Fruit fly (Drosophila melanogaster) whole organism, embryonic: Measurements from ENCODE around the gene FoxL1.

Source experiments
- Ada2b ChIP-seq: fragments of 200-800 bp; sonication (Bioruptor generic); IDR thresholded peaks from 2 replicates; pipeline ENCODE4 v1.3.6; 2022; ENCODE audit warnings: missing biosample characterization, missing genetic modification characterization
- Adf1 ChIP-seq: fragments of 200-800 bp; sonication (Bioruptor generic); IDR thresholded peaks from 2 replicates; pipeline ENCODE4 v1.3.6; 2022; ENCODE audit warnings: missing biosample characterization, missing genetic modification characterization
- Awh ChIP-seq: fragments of 200-800 bp; sonication (Bioruptor generic); IDR thresholded peaks from 2 replicates; pipeline ENCODE4, ENCODE4 v1.3.6; 2022; ENCODE audit warnings: missing biosample characterization, missing genetic modification characterization
- CG10431 ChIP-seq: fragments of 200-800 bp; sonication (Bioruptor generic); optimal IDR thresholded peaks from 3 replicates; lab custom pipeline; 2018; ENCODE audit warnings: missing biosample characterization, mild to moderate bottlenecking, missing genetic modification characterization
- CG10462 ChIP-seq: fragments of 200-800 bp; sonication (Bioruptor generic); optimal IDR thresholded peaks from 2 replicates; lab custom pipeline; 2016; ENCODE audit warnings: missing biosample characterization, missing genetic modification characterization
- CG11247 ChIP-seq: fragments of 200-800 bp; sonication (Bioruptor generic); IDR thresholded peaks from 2 replicates; pipeline ENCODE4 v1.3.6; 2022; ENCODE audit warnings: missing biosample characterization, missing genetic modification characterization
- CG11504 ChIP-seq: fragments of 200-800 bp; sonication (Bioruptor generic); optimal IDR thresholded peaks from 3 replicates; lab custom pipeline; 2019; ENCODE audit warnings: missing biosample characterization, mild to moderate bottlenecking, missing genetic modification characterization, moderate library complexity
- CG11696 ChIP-seq: fragments of 200-800 bp; sonication (Bioruptor generic); IDR thresholded peaks from 2 replicates; pipeline ENCODE4 v1.3.6; 2022; ENCODE audit warnings: missing biosample characterization, missing genetic modification characterization
- CG14014 ChIP-seq: fragments of 200-800 bp; sonication (Bioruptor generic); IDR thresholded peaks from 2 replicates; pipeline ENCODE4 v1.3.6; 2022; ENCODE audit warnings: missing biosample characterization, missing genetic modification characterization
- CG14667 ChIP-seq: fragments of 200-800 bp; sonication (Bioruptor generic); IDR thresholded peaks from 2 replicates; pipeline ENCODE4 v1.3.6; 2022; ENCODE audit warnings: missing biosample characterization, missing genetic modification characterization
- CG15269 ChIP-seq: fragments of 200-800 bp; sonication (Bioruptor generic); optimal IDR thresholded peaks from 2 replicates; lab custom pipeline; 2018; ENCODE audit warnings: missing biosample characterization, mild to moderate bottlenecking, missing genetic modification characterization, moderate library complexity
- CG2875 ChIP-seq: fragments of 200-800 bp; sonication (Bioruptor generic); optimal IDR thresholded peaks from 2 replicates; lab custom pipeline; 2017; ENCODE audit warnings: missing biosample characterization, mild to moderate bottlenecking, missing genetic modification characterization, missing genetic modification reagents
- CG34376 ChIP-seq: fragments of 200-800 bp; sonication (Bioruptor generic); optimal IDR thresholded peaks from 2 replicates; lab custom pipeline; 2018; ENCODE audit warnings: missing biosample characterization, mild to moderate bottlenecking, missing genetic modification characterization
- CG3726 ChIP-seq: fragments of 200-800 bp; sonication (Bioruptor generic); IDR thresholded peaks from 3 replicates; pipeline ENCODE4, ENCODE4 v1.3.6; 2022; ENCODE audit warnings: missing biosample characterization, missing genetic modification characterization
- CG3838 ChIP-seq: fragments of 200-800 bp; sonication (Bioruptor generic); optimal IDR thresholded peaks from 3 replicates; lab custom pipeline; 2016; ENCODE audit warnings: missing biosample characterization, missing genetic modification characterization
- CG4424 ChIP-seq: fragments of 200-800 bp; sonication (Bioruptor generic); optimal IDR thresholded peaks from 3 replicates; lab custom pipeline; 2016; ENCODE audit warnings: missing biosample characterization, missing genetic modification characterization
- CG6654 ChIP-seq: fragments of 200-800 bp; sonication (Bioruptor generic); optimal IDR thresholded peaks from 2 replicates; lab custom pipeline; 2017; ENCODE audit warnings: missing biosample characterization, mild to moderate bottlenecking, missing genetic modification characterization
- CG6854 ChIP-seq: fragments of 200-800 bp; sonication (Bioruptor generic); optimal IDR thresholded peaks from 3 replicates; lab custom pipeline; 2017; ENCODE audit warnings: missing biosample characterization, mild to moderate bottlenecking, missing genetic modification characterization
- CG8924 ChIP-seq: fragments of 200-800 bp; optimal IDR thresholded peaks from 3 replicates; lab custom pipeline; 2019; ENCODE audit warnings: missing biosample characterization, mild to moderate bottlenecking, missing genetic modification characterization, moderate library complexity
- CG8944 ChIP-seq: fragments of 200-800 bp; sonication (Bioruptor generic); optimal IDR thresholded peaks from 3 replicates; lab custom pipeline; 2016; ENCODE audit warnings: missing biosample characterization, missing genetic modification characterization
- CG9609 ChIP-seq: fragments of 200-800 bp; sonication (Bioruptor generic); optimal IDR thresholded peaks from 3 replicates; lab custom pipeline; 2016; ENCODE audit warnings: missing biosample characterization, missing genetic modification characterization
- D19B ChIP-seq: fragments of 200-800 bp; sonication (Bioruptor generic); optimal IDR thresholded peaks from 2 replicates; lab custom pipeline; 2017; ENCODE audit warnings: missing biosample characterization, mild to moderate bottlenecking, missing genetic modification characterization
- Deaf1 ChIP-seq: fragments of 200-800 bp; optimal IDR thresholded peaks from 3 replicates; lab custom pipeline; 2019; ENCODE audit warnings: missing biosample characterization, mild to moderate bottlenecking, missing genetic modification characterization, moderate library complexity
- E2f1 ChIP-seq: fragments of 200-800 bp; sonication (Bioruptor generic); IDR thresholded peaks from 2 replicates; pipeline ENCODE4 v1.3.6; 2022; ENCODE audit warnings: missing biosample characterization, missing genetic modification characterization
- E2f2 ChIP-seq: fragments of 200-800 bp; sonication (Bioruptor generic); IDR thresholded peaks from 2 replicates; pipeline ENCODE4 v1.3.6; 2022; ENCODE audit warnings: missing biosample characterization, missing genetic modification characterization
- Fer1 ChIP-seq: fragments of 200-800 bp; sonication (Bioruptor generic); optimal IDR thresholded peaks from 2 replicates; lab custom pipeline; 2017; ENCODE audit warnings: missing biosample characterization, mild to moderate bottlenecking, missing genetic modification characterization
- HLH54F ChIP-seq: fragments of 200-800 bp; sonication (Bioruptor generic); optimal IDR thresholded peaks from 3 replicates; lab custom pipeline; 2016; ENCODE audit warnings: missing biosample characterization, missing genetic modification characterization
- HmgZ ChIP-seq: fragments of 200-800 bp; sonication (Bioruptor generic); optimal IDR thresholded peaks from 2 replicates; lab custom pipeline; 2018; ENCODE audit warnings: missing biosample characterization, mild to moderate bottlenecking, missing genetic modification characterization
- Hr39 ChIP-seq: fragments of >200 bp; optimal IDR thresholded peaks from 2 replicates; lab custom pipeline; 2017
- Poxn ChIP-seq: fragments of 200-800 bp; sonication (Bioruptor generic); IDR thresholded peaks from 2 replicates; pipeline ENCODE4 v1.3.6; 2022; ENCODE audit warnings: missing biosample characterization, missing genetic modification characterization
- amos ChIP-seq: fragments of 200-800 bp; sonication (Bioruptor generic); IDR thresholded peaks from 2 replicates; pipeline ENCODE4 v1.3.6; 2022; ENCODE audit warnings: missing biosample characterization, missing genetic modification characterization; ENCODE audit not compliant: partially characterized antibody
- ase ChIP-seq: fragments of 200-800 bp; sonication (Bioruptor generic); IDR thresholded peaks from 3 replicates; pipeline ENCODE4 v1.3.6; 2022; ENCODE audit warnings: missing biosample characterization, missing genetic modification characterization
- az2 ChIP-seq: fragments of 200-800 bp; sonication (Bioruptor generic); optimal IDR thresholded peaks from 3 replicates; lab custom pipeline; 2016; ENCODE audit warnings: missing biosample characterization, missing genetic modification characterization
- bigmax ChIP-seq: fragments of 200-800 bp; sonication (Bioruptor generic); optimal IDR thresholded peaks from 2 replicates; lab custom pipeline; 2018; ENCODE audit warnings: missing biosample characterization, mild to moderate bottlenecking, missing genetic modification characterization
- cad ChIP-seq: fragments of >200 bp; optimal IDR thresholded peaks from 2 replicates; lab custom pipeline; 2017; ENCODE audit warnings: missing biosample characterization, missing genetic modification characterization
- cas ChIP-seq: fragments of 200-800 bp; sonication (Bioruptor generic); IDR thresholded peaks from 2 replicates; pipeline ENCODE4 v1.3.6; 2022; ENCODE audit warnings: missing biosample characterization, missing genetic modification characterization
- chinmo ChIP-seq: fragments of 200-800 bp; sonication (Bioruptor generic); IDR thresholded peaks from 4 replicates; pipeline ENCODE4 v1.3.6; 2022; ENCODE audit warnings: missing biosample characterization, missing genetic modification characterization; ENCODE audit not compliant: partially characterized antibody
- chm ChIP-seq: fragments of 200-800 bp; sonication (Bioruptor generic); IDR thresholded peaks from 2 replicates; pipeline ENCODE4 v1.3.6; 2022; ENCODE audit warnings: missing biosample characterization, missing genetic modification characterization
- da ChIP-seq: fragments of 200-800 bp; sonication (Bioruptor generic); optimal IDR thresholded peaks from 2 replicates; lab custom pipeline; 2016; ENCODE audit warnings: missing biosample characterization, missing genetic modification characterization
- jumu ChIP-seq: fragments of 200-800 bp; sonication (Bioruptor generic); optimal IDR thresholded peaks from 3 replicates; lab custom pipeline; 2016; ENCODE audit warnings: missing biosample characterization, missing genetic modification characterization
- maf-S ChIP-seq: fragments of 200-800 bp; sonication (Bioruptor generic); optimal IDR thresholded peaks from 2 replicates; lab custom pipeline; 2016; ENCODE audit warnings: missing biosample characterization, missing genetic modification characterization
- p53 ChIP-seq: fragments of 200-800 bp; sonication (Bioruptor generic); optimal IDR thresholded peaks from 2 replicates; lab custom pipeline; 2016; ENCODE audit warnings: missing biosample characterization, missing genetic modification characterization
- pb ChIP-seq: fragments of 200-800 bp; sonication (Bioruptor generic); optimal IDR thresholded peaks from 3 replicates; lab custom pipeline; 2016; ENCODE audit warnings: missing biosample characterization, missing genetic modification characterization
- ranshi ChIP-seq: fragments of 200-800 bp; sonication (Bioruptor generic); IDR thresholded peaks from 2 replicates; pipeline ENCODE4 v1.3.6; 2022; ENCODE audit warnings: missing biosample characterization, missing genetic modification characterization
- rib ChIP-seq: fragments of 200-800 bp; sonication (Bioruptor generic); IDR thresholded peaks from 2 replicates; pipeline ENCODE4 v1.3.6; 2022; ENCODE audit warnings: missing biosample characterization, missing genetic modification characterization
- row ChIP-seq: fragments of 200-800 bp; sonication (Bioruptor generic); IDR thresholded peaks from 3 replicates; pipeline ENCODE4 v1.3.6; 2022; ENCODE audit warnings: missing biosample characterization, missing genetic modification characterization
- slp2 ChIP-seq: fragments of 200-800 bp; sonication (Bioruptor generic); optimal IDR thresholded peaks from 2 replicates; lab custom pipeline; 2016; ENCODE audit warnings: missing biosample characterization, missing genetic modification characterization
- ssp ChIP-seq: fragments of 200-800 bp; sonication (Bioruptor generic); IDR thresholded peaks from 2 replicates; pipeline ENCODE4 v1.3.6; 2022; ENCODE audit warnings: missing biosample characterization, missing genetic modification characterization
- trem ChIP-seq: fragments of 200-800 bp; optimal IDR thresholded peaks from 3 replicates; lab custom pipeline; 2019; ENCODE audit warnings: missing biosample characterization, mild to moderate bottlenecking, missing genetic modification characterization, moderate library complexity
- tx ChIP-seq: fragments of 200-800 bp; sonication (Bioruptor generic); optimal IDR thresholded peaks from 2 replicates; lab custom pipeline; 2016; ENCODE audit warnings: missing biosample characterization, missing genetic modification characterization
- unpg ChIP-seq: fragments of 200-800 bp; sonication (Bioruptor generic); optimal IDR thresholded peaks from 3 replicates; lab custom pipeline; 2018; ENCODE audit warnings: missing biosample characterization, mild to moderate bottlenecking, missing genetic modification characterization, moderate library complexity
- zfh1 ChIP-seq: fragments of 200-800 bp; sonication (Bioruptor generic); IDR thresholded peaks from 3 replicates; pipeline ENCODE4 v1.3.6; 2022; ENCODE audit warnings: missing biosample characterization, missing genetic modification characterization

The FoxL1 gene

dm6 chr3L:4040247-4040925 is 21.7 kb downstream of the FoxL1 start, which contains the start of the genes CG11593 and Rcd5 (continued):
- peak; percentile 8 for TF ChIP-seq CG34376 (GFP tag; lab: Kevin White, UChicago)
- 0 out of 4 replicates have a peak, but pooled peaks have one; percentile 23 for TF ChIP-seq chinmo (GFP tag; lab: Robert Waterston, UW)
- no peak for TF ChIP-seq CG11504
- peak; percentile 82; the same call in 2 of the 3 replicates for TF ChIP-seq zfh1 (GFP tag; lab: Robert Waterston, UW)
- TF ChIP-seq CG8924 (tag; lab: Kevin White, UChicago), result peak; percentile 61
- no peak for TF ChIP-seq Fer1 (GFP tag; lab: Kevin White, UChicago)
- TF ChIP-seq CG8944 (GFP tag; lab: Kevin White, UChicago), result peak; percentile 6
- TF ChIP-seq jumu, result peak; percentile 30
- no peak for TF ChIP-seq cad (GFP tag; lab: Kevin White, UChicago)
- TF ChIP-seq Adf1, result peak; percentile 49
- TF ChIP-seq Ada2b (GFP tag; lab: Robert Waterston, UW), result peak; percentile 73
- TF ChIP-seq ranshi (GFP tag; lab: Robert Waterston, UW), result peak; percentile 82; the same call in 1 of the 2 replicates
- TF ChIP-seq maf-S (GFP tag; lab: Kevin White, UChicago), result peak; percentile 8
- TF ChIP-seq da (GFP tag; lab: Kevin White, UChicago), result no peak
- TF ChIP-seq chm (GFP tag; lab: Robert Waterston, UW), result no peak
- no peak for TF ChIP-seq Awh
- TF ChIP-seq HmgZ (tag; lab: Kevin White, UChicago), result peak; percentile 63
- peak; percentile 55; the same call in 1 of the 3 replicates for TF ChIP-seq CG3726 (GFP tag; lab: Robert Waterston, UW)
- peak; percentile 13; the same call in 1 of the 2 replicates for TF ChIP-seq amos (GFP tag; lab: Robert Waterston, UW)
- peak; percentile 66 for TF ChIP-seq ase (GFP tag; lab: Robert Waterston, UW)
- no peak for TF ChIP-seq Hr39 (lab: Kevin White, UChicago)
- TF ChIP-seq pb (GFP tag; lab: Kevin White, UChicago), result no peak
- TF ChIP-seq CG3838, result no peak
- peak; percentile 63 for TF ChIP-seq E2f2 (GFP tag; lab: Robert Waterston, UW)
- no peak for TF ChIP-seq CG6654
- peak; percentile 83 for TF ChIP-seq CG14667 (GFP tag; lab: Robert Waterston, UW)
- TF ChIP-seq CG10431 (GFP tag; lab: Kevin White, UChicago), result no peak
- TF ChIP-seq D19B (GFP tag; lab: Kevin White, UChicago), result no peak
- TF ChIP-seq E2f1 (GFP tag; lab: Robert Waterston, UW), result peak; percentile 83
- no peak for TF ChIP-seq CG10462 (GFP tag; lab: Kevin White, UChicago)
- TF ChIP-seq HLH54F (GFP tag; lab: Kevin White, UChicago), result peak; percentile 20
- TF ChIP-seq trem, result peak; percentile 88
- no peak for TF ChIP-seq CG15269 (tag; lab: Kevin White, UChicago)
- TF ChIP-seq CG9609 (GFP tag; lab: Kevin White, UChicago), result peak; percentile 48
- no peak for TF ChIP-seq tx
- TF ChIP-seq CG11247 (GFP tag; lab: Robert Waterston, UW), result peak; percentile 78
- TF ChIP-seq slp2 (GFP tag; lab: Kevin White, UChicago), result peak; percentile 9
- peak; percentile 94 for TF ChIP-seq row (GFP tag; lab: Robert Waterston, UW)
- no peak for TF ChIP-seq CG11696
- TF ChIP-seq CG4424, result peak; percentile 64
- TF ChIP-seq CG14014, result peak; percentile 86
- peak; percentile 45; the same call in 1 of the 2 replicates for TF ChIP-seq cas (GFP tag; lab: Robert Waterston, UW)
- TF ChIP-seq rib (GFP tag; lab: Robert Waterston, UW), result 0 out of 2 replicates have a peak, but pooled peaks have one; percentile 31
- peak; percentile 80 for TF ChIP-seq ssp (GFP tag; lab: Robert Waterston, UW)
- TF ChIP-seq bigmax (GFP tag; lab: Kevin White, UChicago), result no peak
- peak; percentile 57 for TF ChIP-seq az2 (GFP tag; lab: Kevin White, UChicago)
- no peak for TF ChIP-seq Deaf1 (tag; lab: Kevin White, UChicago)
- TF ChIP-seq CG6854 (GFP tag; lab: Kevin White, UChicago), result no peak
- TF ChIP-seq p53 (GFP tag; lab: Kevin White, UChicago), result no peak
- TF ChIP-seq CG2875 (GFP tag; lab: Kevin White, UChicago), result no peak
- no peak for TF ChIP-seq unpg (GFP tag; lab: Kevin White, UChicago)
- peak; percentile 60; the same call in 1 of the 2 replicates for TF ChIP-seq Poxn
